Fruit fly (Drosophila melanogaster): ENCODE measurements around the gene CG9168.

The CG9168 gene

DNA sequence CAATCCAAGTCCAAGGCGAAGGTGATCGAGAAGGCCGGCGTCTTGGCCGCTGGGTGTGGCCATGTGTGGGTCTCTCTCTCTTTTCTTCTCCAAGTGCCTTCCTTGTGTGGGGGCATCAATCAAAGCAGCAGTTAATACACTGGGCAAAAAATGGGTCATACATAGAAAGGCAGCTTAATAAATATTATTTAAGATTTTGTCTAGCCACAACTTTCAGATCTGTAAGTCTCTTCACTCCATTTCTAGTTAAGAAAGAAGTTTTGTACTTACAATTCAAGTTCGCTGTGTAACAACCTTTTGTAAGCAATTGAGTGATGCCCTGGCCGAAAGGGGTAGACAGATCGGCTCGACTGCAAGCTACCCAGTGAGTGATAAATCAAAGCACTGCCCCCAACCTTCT lies 2.8 kb upstream of the CG9168 start:
- TF ChIP-seq pan (optimal IDR thresholded peaks at IDR 0.05), result no peak
- no peak for TF ChIP-seq EcR (GFP tag; optimal IDR thresholded peaks at IDR 0.05)
- TF ChIP-seq Dll (optimal IDR thresholded peaks at IDR 0.05), result no peak

- TF ChIP-seq Dll (optimal IDR thresholded peaks at IDR 0.05) (peak; percentile 8), EcR (GFP tag; optimal IDR thresholded peaks at IDR 0.05) (no peak)
Measured at dm6 chr3L:1414032-1414431, 3.2 kb downstream of the CG9168 start.

DNA sequence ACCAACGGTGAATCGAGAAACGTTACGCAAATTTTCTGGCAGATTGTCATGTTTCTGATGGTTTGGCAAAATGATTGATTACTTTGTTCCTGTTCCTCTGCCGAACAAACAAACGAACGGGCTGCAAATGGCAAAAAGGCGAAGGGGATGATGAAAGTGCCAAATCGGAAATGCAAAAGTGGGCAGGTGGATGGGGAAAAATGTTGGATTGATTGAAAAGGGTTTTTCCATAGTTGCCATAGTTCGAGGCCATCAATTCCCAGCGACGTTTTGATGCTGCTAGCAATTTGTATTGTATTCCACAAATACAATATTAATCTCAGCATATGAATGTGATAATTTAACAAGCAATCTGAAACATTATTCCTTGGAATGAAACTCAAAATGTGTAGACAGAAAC lies 5.1 kb downstream of the CG9168 start, which contains the start of gene FucTD:
FucTD (plus strand) TSS at position 301 of the 400 bp plus-strand sequence.
- TF ChIP-seq usp (GFP tag; optimal IDR thresholded peaks at IDR 0.05), result no peak
- no peak for TF ChIP-seq CG8478 (optimal IDR thresholded peaks at IDR 0.05)
- TF ChIP-seq Dll (optimal IDR thresholded peaks at IDR 0.05), result no peak
- no peak for TF ChIP-seq EcR (GFP tag; optimal IDR thresholded peaks at IDR 0.05)
- TF ChIP-seq psq (optimal IDR thresholded peaks at IDR 0.05), result no peak
- TF ChIP-seq pan (optimal IDR thresholded peaks at IDR 0.05), result no peak

- TF ChIP-seq usp (GFP tag; optimal IDR thresholded peaks at IDR 0.05) (no peak), EcR (GFP tag; optimal IDR thresholded peaks at IDR 0.05) (no peak), psq (optimal IDR thresholded peaks at IDR 0.05) (no peak), pan (optimal IDR thresholded peaks at IDR 0.05) (no peak), Dll (optimal IDR thresholded peaks at IDR 0.05) (no peak), CG8478 (optimal IDR thresholded peaks at IDR 0.05) (no peak)
Measured at dm6 chr3L:1417898-1418297, 7.0 kb downstream of the CG9168 start.

DNA sequence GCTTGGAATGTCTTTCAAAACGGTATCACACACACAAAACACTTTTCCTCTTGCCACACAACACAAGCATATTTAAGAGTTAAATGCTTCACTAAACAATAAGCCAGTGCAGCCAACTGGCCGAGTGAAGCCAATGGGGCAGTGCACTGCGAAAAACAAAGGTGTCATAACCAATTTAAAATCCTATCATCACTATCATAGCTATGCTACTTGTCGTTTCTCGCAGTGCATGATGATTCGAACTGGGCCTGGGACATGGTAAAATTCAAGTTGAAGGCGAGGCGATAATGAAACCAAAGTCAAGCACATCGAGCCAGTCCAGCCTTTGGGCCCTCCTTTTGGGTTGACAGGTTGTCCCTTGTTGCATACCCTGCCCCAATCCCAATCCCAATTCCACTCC lies 8.0 kb downstream of the CG9168 start:
- TF ChIP-seq usp (GFP tag; optimal IDR thresholded peaks at IDR 0.05) (no peak), pan (optimal IDR thresholded peaks at IDR 0.05) (no peak), CG8478 (optimal IDR thresholded peaks at IDR 0.05) (no peak), EcR (GFP tag; optimal IDR thresholded peaks at IDR 0.05) (no peak), Dll (optimal IDR thresholded peaks at IDR 0.05) (no peak), psq (optimal IDR thresholded peaks at IDR 0.05) (no peak)

dm6 chr3L:1419929-1420328 lies 9.1 kb downstream of the CG9168 start:
- TF ChIP-seq psq (optimal IDR thresholded peaks at IDR 0.05) (no peak), pan (optimal IDR thresholded peaks at IDR 0.05) (no peak), EcR (GFP tag; optimal IDR thresholded peaks at IDR 0.05) (no peak), Dll (optimal IDR thresholded peaks at IDR 0.05) (no peak), usp (GFP tag; optimal IDR thresholded peaks at IDR 0.05) (no peak), CG8478 (optimal IDR thresholded peaks at IDR 0.05) (no peak)

DNA sequence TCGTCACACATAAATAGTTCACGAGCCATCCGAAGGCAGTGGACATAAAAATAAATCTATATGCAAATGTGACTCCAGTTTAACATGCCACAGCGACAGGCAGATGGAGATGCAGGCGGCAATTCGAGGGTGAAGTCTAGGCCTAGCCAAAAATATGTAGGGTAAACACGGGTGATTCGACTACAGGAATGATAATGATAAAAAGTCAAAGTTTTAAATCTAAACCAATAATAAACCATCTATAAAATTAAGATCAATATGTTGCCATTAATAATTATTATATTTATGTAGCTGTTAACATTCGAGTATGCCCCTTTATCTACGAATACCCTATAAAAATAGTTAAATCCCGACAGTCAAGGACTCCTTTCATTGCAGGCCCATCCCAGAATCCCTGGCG lies 10.1 kb downstream of the CG9168 start:
- no peak for TF ChIP-seq psq (optimal IDR thresholded peaks at IDR 0.05)
- no peak for TF ChIP-seq EcR (GFP tag; optimal IDR thresholded peaks at IDR 0.05)
- TF ChIP-seq pan (optimal IDR thresholded peaks at IDR 0.05), result no peak
- TF ChIP-seq usp (GFP tag; optimal IDR thresholded peaks at IDR 0.05), result no peak
- no peak for TF ChIP-seq Dll (optimal IDR thresholded peaks at IDR 0.05)
- no peak for TF ChIP-seq CG8478 (optimal IDR thresholded peaks at IDR 0.05)

dm6 chr3L:1423371-1423770 lies 12.5 kb downstream of the CG9168 start, which contains the start of gene CG9173:
Gene CG9173, minus strand, starts transcription at chr3L:1423471.
- TF ChIP-seq pan (optimal IDR thresholded peaks at IDR 0.05) (no peak), EcR (GFP tag; optimal IDR thresholded peaks at IDR 0.05) (no peak), psq (optimal IDR thresholded peaks at IDR 0.05) (no peak), CG8478 (optimal IDR thresholded peaks at IDR 0.05) (no peak), usp (GFP tag; optimal IDR thresholded peaks at IDR 0.05) (no peak), Dll (optimal IDR thresholded peaks at IDR 0.05) (no peak)

DNA sequence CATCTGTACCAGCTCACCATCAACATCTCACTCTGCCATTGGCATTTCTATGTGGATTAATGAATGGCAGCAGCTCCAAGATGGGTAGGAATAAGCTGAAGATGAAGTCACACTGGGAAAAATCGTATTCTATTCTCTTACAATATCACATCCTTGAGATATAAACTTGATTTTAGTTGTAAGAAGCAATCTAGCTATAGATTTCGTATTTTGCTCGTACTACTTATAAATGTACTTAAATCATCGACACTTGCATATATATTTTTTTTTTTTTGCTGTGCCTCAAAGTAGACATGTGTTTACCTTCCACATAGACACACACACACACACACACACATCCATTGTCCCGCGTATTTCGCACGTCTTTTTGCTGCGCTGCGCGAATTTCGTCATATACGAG lies 13.6 kb downstream of the CG9168 start:
- TF ChIP-seq pan (optimal IDR thresholded peaks at IDR 0.05) (no peak), EcR (GFP tag; optimal IDR thresholded peaks at IDR 0.05) (no peak), Dll (optimal IDR thresholded peaks at IDR 0.05) (no peak)

- TF ChIP-seq pan (optimal IDR thresholded peaks at IDR 0.05) (no peak), EcR (GFP tag; optimal IDR thresholded peaks at IDR 0.05) (no peak), CG8478 (optimal IDR thresholded peaks at IDR 0.05) (no peak), usp (GFP tag; optimal IDR thresholded peaks at IDR 0.05) (no peak), psq (optimal IDR thresholded peaks at IDR 0.05) (no peak), Dll (optimal IDR thresholded peaks at IDR 0.05) (no peak)
Measured at dm6 chr3L:1431489-1432053, 20.7 kb downstream of the CG9168 start.

DNA sequence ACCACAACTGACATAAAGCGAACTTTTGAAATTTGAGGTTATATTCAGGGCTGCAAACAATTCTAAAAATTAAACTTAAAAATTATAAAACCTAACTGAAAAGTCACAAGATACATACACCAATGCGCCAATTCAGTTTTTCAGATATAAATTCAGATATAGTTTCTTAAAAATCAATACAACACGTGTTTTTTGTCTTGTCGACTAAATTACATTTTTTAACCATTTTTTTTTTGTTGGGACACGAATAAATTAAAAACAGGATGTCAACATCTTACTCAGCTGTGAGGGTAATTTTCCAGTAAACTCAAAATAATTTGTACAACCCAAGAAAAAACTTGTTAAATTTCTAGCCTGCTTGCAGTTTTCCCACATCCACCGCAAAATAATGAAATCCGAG lies 26.9 kb downstream of the CG9168 start, which contains the start of gene SA2:
SA2 (minus strand) TSS at position 101 of the 400 bp plus-strand sequence.
- TF ChIP-seq Dll (optimal IDR thresholded peaks at IDR 0.05), result no peak
- TF ChIP-seq psq (optimal IDR thresholded peaks at IDR 0.05), result no peak
- no peak for TF ChIP-seq usp (GFP tag; optimal IDR thresholded peaks at IDR 0.05)
- TF ChIP-seq EcR (GFP tag; optimal IDR thresholded peaks at IDR 0.05), result no peak
- no peak for TF ChIP-seq CG8478 (optimal IDR thresholded peaks at IDR 0.05)
- no peak for TF ChIP-seq pan (optimal IDR thresholded peaks at IDR 0.05)

DNA sequence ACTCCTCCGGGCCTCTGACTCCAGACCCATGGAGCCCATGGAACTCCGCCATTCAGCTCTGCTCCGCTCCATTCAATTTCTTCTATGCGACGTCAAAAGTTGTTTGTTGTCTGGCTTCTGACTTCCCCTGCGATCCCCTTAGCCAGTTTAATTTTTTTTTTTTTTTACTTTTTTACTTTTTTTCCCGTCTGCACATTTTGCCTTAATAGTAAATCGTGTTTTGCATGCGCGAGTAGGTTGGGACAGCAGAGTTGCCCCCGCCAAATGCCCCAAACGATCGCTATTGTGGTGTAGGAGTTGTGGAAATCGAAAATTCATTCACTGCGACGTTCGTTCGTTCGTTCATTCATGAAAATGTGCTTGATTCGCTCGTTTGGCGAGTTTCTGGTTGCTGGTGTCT lies 30.1 kb downstream of the CG9168 start:
- TF ChIP-seq usp (GFP tag; optimal IDR thresholded peaks at IDR 0.05) (no peak), pan (optimal IDR thresholded peaks at IDR 0.05) (no peak), psq (optimal IDR thresholded peaks at IDR 0.05) (no peak), CG8478 (optimal IDR thresholded peaks at IDR 0.05) (no peak), EcR (GFP tag; optimal IDR thresholded peaks at IDR 0.05) (no peak), Dll (optimal IDR thresholded peaks at IDR 0.05) (no peak)

- TF ChIP-seq CG8478 (optimal IDR thresholded peaks at IDR 0.05) (no peak), EcR (GFP tag; optimal IDR thresholded peaks at IDR 0.05) (no peak), Dll (optimal IDR thresholded peaks at IDR 0.05) (no peak), psq (optimal IDR thresholded peaks at IDR 0.05) (no peak), usp (GFP tag; optimal IDR thresholded peaks at IDR 0.05) (no peak), pan (optimal IDR thresholded peaks at IDR 0.05) (no peak)
Measured at dm6 chr3L:1442309-1442708, 31.5 kb downstream of the CG9168 start.

All from whole organism.